Fruit fly (Drosophila melanogaster) whole organism, prepupa: ENCODE results near the gene Vha100-2.

ENCODE experiments used
- Blimp-1 ChIP-seq: fragments of 200-800 bp; sonication (Bioruptor generic); optimal IDR thresholded peaks from 3 replicates; lab custom pipeline; 2017; ENCODE audit warnings: missing biosample characterization, missing genetic modification characterization, mild to moderate bottlenecking, moderate library complexity, missing genetic modification reagents
- CG10631 ChIP-seq: fragments of 200-800 bp; sonication (Bioruptor generic); optimal IDR thresholded peaks from 2 replicates; lab custom pipeline; 2016; ENCODE audit warnings: missing biosample characterization, missing genetic modification characterization
- CG10669 ChIP-seq: fragments of 200-800 bp; sonication (Bioruptor generic); optimal IDR thresholded peaks from 3 replicates; lab custom pipeline; 2018; ENCODE audit warnings: missing biosample characterization, mild to moderate bottlenecking, missing genetic modification characterization, moderate library complexity
- CG11762 ChIP-seq: fragments of 200-800 bp; sonication (Bioruptor generic); optimal IDR thresholded peaks from 3 replicates; lab custom pipeline; 2016; ENCODE audit warnings: missing biosample characterization, missing genetic modification characterization; ENCODE audit not compliant: insufficient read depth
- CG1621 ChIP-seq: fragments of 200-800 bp; sonication (Bioruptor generic); optimal IDR thresholded peaks from 3 replicates; lab custom pipeline; 2018; ENCODE audit warnings: missing biosample characterization, mild to moderate bottlenecking, missing genetic modification characterization
- CG3032 ChIP-seq: fragments of 200-800 bp; optimal IDR thresholded peaks from 2 replicates; lab custom pipeline; 2019; ENCODE audit warnings: missing biosample characterization, mild to moderate bottlenecking, missing genetic modification characterization, moderate library complexity
- CG32006 ChIP-seq: fragments of 200-800 bp; sonication (Bioruptor generic); optimal IDR thresholded peaks from 3 replicates; lab custom pipeline; 2017; ENCODE audit warnings: missing biosample characterization, mild to moderate bottlenecking, missing genetic modification characterization
- CG34406 ChIP-seq: fragments of 200-800 bp; sonication (Bioruptor generic); optimal IDR thresholded peaks from 3 replicates; lab custom pipeline; 2016; ENCODE audit warnings: missing biosample characterization, missing genetic modification characterization
- CG3919 ChIP-seq: fragments of 200-800 bp; sonication (Bioruptor generic); optimal IDR thresholded peaks from 3 replicates; lab custom pipeline; 2016; ENCODE audit warnings: missing biosample characterization, missing genetic modification characterization
- CG6163 ChIP-seq: fragments of 200-800 bp; sonication (Bioruptor generic); IDR thresholded peaks from 3 replicates; pipeline ENCODE4 v1.3.6; 2022; ENCODE audit warnings: missing biosample characterization, missing genetic modification characterization
- CG6276 ChIP-seq: fragments of 200-800 bp; sonication (Bioruptor generic); optimal IDR thresholded peaks from 2 replicates; lab custom pipeline; 2017; ENCODE audit warnings: missing biosample characterization, mild to moderate bottlenecking, missing genetic modification characterization
- CG6808 ChIP-seq: fragments of 200-800 bp; sonication (Bioruptor generic); optimal IDR thresholded peaks from 3 replicates; lab custom pipeline; 2017; ENCODE audit warnings: missing biosample characterization, missing genetic modification characterization, mild to moderate bottlenecking, moderate library complexity, missing genetic modification reagents
- CG8632 ChIP-seq: fragments of 200-800 bp; sonication (Bioruptor generic); optimal IDR thresholded peaks from 3 replicates; lab custom pipeline; 2016; ENCODE audit warnings: missing biosample characterization, missing genetic modification characterization
- CG9139 ChIP-seq: fragments of 200-800 bp; sonication (Bioruptor generic); optimal IDR thresholded peaks from 3 replicates; lab custom pipeline; 2017; ENCODE audit warnings: missing biosample characterization, mild to moderate bottlenecking, missing genetic modification characterization
- Eip75B ChIP-seq: fragments of 200-800 bp; sonication (Bioruptor generic); optimal IDR thresholded peaks from 3 replicates; lab custom pipeline; 2016; ENCODE audit warnings: missing biosample characterization, missing genetic modification characterization
- Eip78C ChIP-seq: fragments of 200-800 bp; sonication (Bioruptor generic); peaks from one replicate; lab custom pipeline; 2016; ENCODE audit warnings: missing biosample characterization, missing genetic modification characterization
- Eip93F ChIP-seq: fragments of 200-800 bp; sonication (Bioruptor generic); optimal IDR thresholded peaks from 2 replicates; lab custom pipeline; 2016; ENCODE audit warnings: missing biosample characterization, mild to moderate bottlenecking, missing genetic modification characterization
- Ets21C ChIP-seq: fragments of 200-800 bp; sonication (Bioruptor generic); optimal IDR thresholded peaks from 3 replicates; lab custom pipeline; 2016; ENCODE audit warnings: missing biosample characterization, missing genetic modification characterization
- Gug ChIP-seq: fragments of 200-800 bp; sonication (Bioruptor generic); IDR thresholded peaks from 2 replicates; pipeline ENCODE4 v1.3.6; 2022; ENCODE audit warnings: missing biosample characterization, missing genetic modification characterization
- Hr38 ChIP-seq: sonication (Bioruptor generic); optimal IDR thresholded peaks from 2 replicates; lab custom pipeline; 2016; ENCODE audit warnings: missing biosample characterization, missing genetic modification characterization
- Hr39 ChIP-seq: fragments of 200-800 bp; sonication (Bioruptor generic); optimal IDR thresholded peaks from 2 replicates; lab custom pipeline; 2016; ENCODE audit warnings: missing biosample characterization, missing genetic modification characterization
- Lpt ChIP-seq: fragments of 200-800 bp; sonication (Bioruptor generic); optimal IDR thresholded peaks from 3 replicates; lab custom pipeline; 2016; ENCODE audit warnings: missing biosample characterization, missing genetic modification characterization
- OdsH ChIP-seq: fragments of 200-800 bp; sonication (Bioruptor generic); optimal IDR thresholded peaks from 3 replicates; lab custom pipeline; 2016; ENCODE audit warnings: missing biosample characterization, missing genetic modification characterization
- Sox14 ChIP-seq: fragments of 200-800 bp; sonication (Bioruptor generic); optimal IDR thresholded peaks from 3 replicates; lab custom pipeline; 2016; ENCODE audit warnings: missing biosample characterization, missing genetic modification characterization
- achi ChIP-seq: fragments of 200-800 bp; sonication (Bioruptor generic); optimal IDR thresholded peaks from 3 replicates; lab custom pipeline; 2016; ENCODE audit warnings: missing biosample characterization, missing genetic modification characterization
- acj6 ChIP-seq: fragments of 200-800 bp; sonication (Bioruptor generic); optimal IDR thresholded peaks from 3 replicates; lab custom pipeline; 2016; ENCODE audit warnings: missing biosample characterization, missing genetic modification characterization
- cyc ChIP-seq: fragments of 200-800 bp; sonication (Bioruptor generic); optimal IDR thresholded peaks from 3 replicates; lab custom pipeline; 2016; ENCODE audit warnings: missing biosample characterization, missing genetic modification characterization
- dsx ChIP-seq: fragments of 200-800 bp; optimal IDR thresholded peaks from 3 replicates; lab custom pipeline; 2019; ENCODE audit warnings: missing biosample characterization, mild to moderate bottlenecking, missing genetic modification characterization, moderate library complexity; ENCODE audit not compliant: poor library complexity, severe bottlenecking
- eg ChIP-seq: fragments of 200-800 bp; sonication (Bioruptor generic); IDR thresholded peaks from 3 replicates; pipeline ENCODE4 v1.3.6; 2022; ENCODE audit warnings: missing biosample characterization, missing genetic modification characterization
- esn ChIP-seq: fragments of 200-800 bp; sonication (Bioruptor generic); optimal IDR thresholded peaks from 2 replicates; lab custom pipeline; 2016; ENCODE audit warnings: missing biosample characterization, mild to moderate bottlenecking, missing genetic modification characterization, moderate library complexity
- fd85E ChIP-seq: fragments of 200-800 bp; sonication (Bioruptor generic); optimal IDR thresholded peaks from 3 replicates; lab custom pipeline; 2016; ENCODE audit warnings: missing biosample characterization, missing genetic modification characterization
- fkh ChIP-seq: fragments of 200-800 bp; sonication (Bioruptor generic); optimal IDR thresholded peaks from 3 replicates; lab custom pipeline; 2017; ENCODE audit warnings: missing biosample characterization, mild to moderate bottlenecking, missing genetic modification characterization, moderate library complexity
- pdm3 ChIP-seq: fragments of 200-800 bp; sonication (Bioruptor generic); optimal IDR thresholded peaks from 3 replicates; lab custom pipeline; 2016; ENCODE audit warnings: missing biosample characterization, missing genetic modification characterization
- ss ChIP-seq, 2 experiments: fragments of 200-800 bp; sonication (Bioruptor generic); optimal IDR thresholded peaks; 2 replicates in 1 of 2; 3 replicates in 1 of 2; lab custom pipeline; 2017 to 2018; ENCODE audit warnings: mild to moderate bottlenecking in 2 of 2, missing biosample characterization in 2 of 2, missing genetic modification characterization in 2 of 2, moderate library complexity in 1 of 2
- svp ChIP-seq: fragments of 200-800 bp; sonication (Bioruptor generic); peaks from one replicate; lab custom pipeline; 2016; ENCODE audit warnings: missing biosample characterization, missing genetic modification characterization
- topi ChIP-seq: fragments of 200-800 bp; sonication (Bioruptor generic); optimal IDR thresholded peaks from 3 replicates; lab custom pipeline; 2016; ENCODE audit warnings: missing biosample characterization, missing genetic modification characterization
- vri ChIP-seq: fragments of 200-800 bp; sonication (Bioruptor generic); optimal IDR thresholded peaks from 3 replicates; lab custom pipeline; 2016; ENCODE audit warnings: missing biosample characterization, mild to moderate bottlenecking, missing genetic modification characterization

Gene Vha100-2

dm6 chr3R:18448059-18448979, 49.4 kb upstream of the Vha100-2 start (continued):
- peak; percentile 64 for TF ChIP-seq CG6276
- TF ChIP-seq topi (GFP tag; lab: Kevin White, UChicago) = peak; percentile 93
- peak; percentile 50 for TF ChIP-seq CG34406
- TF ChIP-seq cyc (GFP tag; lab: Kevin White, UChicago) = peak; percentile 92
- TF ChIP-seq CG9139 = no peak
- TF ChIP-seq Hr39 (GFP tag; lab: Kevin White, UChicago) = peak; percentile 96
- TF ChIP-seq Eip75B (GFP tag; lab: Kevin White, UChicago) = peak; percentile 46
- TF ChIP-seq CG8632 (GFP tag; lab: Kevin White, UChicago) = peak; percentile 41
- TF ChIP-seq CG1621 (tag; lab: Kevin White, UChicago) = no peak
- peak; percentile 96 for TF ChIP-seq svp
- peak; percentile 53 for TF ChIP-seq acj6 (GFP tag; lab: Kevin White, UChicago)
- no peak for TF ChIP-seq ss (GFP tag; optimal IDR thresholded peaks at IDR 0.05; lab: Kevin White, UChicago)
- peak; percentile 71 for TF ChIP-seq OdsH (GFP tag; lab: Kevin White, UChicago)
- peak; percentile 8 for TF ChIP-seq Eip93F
- peak; percentile 95 for TF ChIP-seq esn

- TF ChIP-seq vri = peak; percentile 36
- TF ChIP-seq CG6276 = no peak
- peak; percentile 62 for TF ChIP-seq Eip78C (GFP tag; lab: Kevin White, UChicago)
- TF ChIP-seq eg (GFP tag; lab: Robert Waterston, UW) = peak; percentile 40; the same call in 1 of the 3 replicates
These were observed 48.3 kb upstream of the Vha100-2 start for dm6 chr3R:18447146-18447773.

- TF ChIP-seq CG10669 (GFP tag; lab: Kevin White, UChicago) (no peak), fkh (GFP tag; lab: Kevin White, UChicago) (peak; percentile 72), Eip78C (GFP tag; lab: Kevin White, UChicago) (peak; percentile 41), Ets21C (no peak), CG1621 (tag; lab: Kevin White, UChicago) (no peak), vri (peak; percentile 5), dsx (no peak)
These were observed 46.3 kb upstream of the Vha100-2 start for dm6 chr3R:18445148-18445843.

- TF ChIP-seq CG9139 = no peak
- peak; percentile 6 for TF ChIP-seq fkh (GFP tag; lab: Kevin White, UChicago)
- 0 out of 3 replicates have a peak, but pooled peaks have one; percentile 18 for TF ChIP-seq CG6163
These were observed 44.3 kb upstream of the Vha100-2 start for dm6 chr3R:18443232-18443631.

dm6 chr3R:18438827-18439717, 40.1 kb upstream of the Vha100-2 start:
- no peak for TF ChIP-seq ss (GFP tag; optimal IDR thresholded peaks at IDR 0.05; lab: Kevin White, UChicago)
- TF ChIP-seq CG32006 = peak; percentile 58
- peak; percentile 26 for TF ChIP-seq Sox14 (GFP tag; lab: Kevin White, UChicago)
- TF ChIP-seq fkh (GFP tag; lab: Kevin White, UChicago) = peak; percentile 96
- peak; percentile 10 for TF ChIP-seq CG10631 (GFP tag; lab: Kevin White, UChicago)
- no peak for TF ChIP-seq CG1621 (tag; lab: Kevin White, UChicago)
- peak; percentile 36 for TF ChIP-seq achi (GFP tag; lab: Kevin White, UChicago)
- TF ChIP-seq CG6808 (GFP tag; lab: Kevin White, UChicago) = peak; percentile 19
- no peak for TF ChIP-seq CG3919 (GFP tag; lab: Kevin White, UChicago)
- TF ChIP-seq CG8632 (GFP tag; lab: Kevin White, UChicago) = no peak
- peak; percentile 18 for TF ChIP-seq CG11762 (GFP tag; lab: Kevin White, UChicago)
- TF ChIP-seq Eip93F = no peak
- no peak for TF ChIP-seq Gug (GFP tag; lab: Robert Waterston, UW)
- peak; percentile 43 for TF ChIP-seq pdm3 (GFP tag; lab: Kevin White, UChicago)
- TF ChIP-seq CG3032 (tag; lab: Kevin White, UChicago) = peak; percentile 29
- no peak for TF ChIP-seq Lpt (GFP tag; lab: Kevin White, UChicago)
- TF ChIP-seq OdsH (GFP tag; lab: Kevin White, UChicago) = peak; percentile 15
- TF ChIP-seq CG10669 (GFP tag; lab: Kevin White, UChicago) = peak; percentile 53
- TF ChIP-seq Eip78C (GFP tag; lab: Kevin White, UChicago) = peak; percentile 85
- TF ChIP-seq fd85E (GFP tag; lab: Kevin White, UChicago) = no peak
- TF ChIP-seq Blimp-1 = no peak
- no peak for TF ChIP-seq Hr38 (GFP tag; lab: Kevin White, UChicago)
